Fruit fly (Drosophila melanogaster) whole organism, embryonic: ENCODE measurements around the gene neb.

Source experiments
- CG9797 ChIP-seq: fragments of 200-800 bp; sonication (Bioruptor generic); optimal IDR thresholded peaks from 3 replicates; lab custom pipeline; 2018; ENCODE audit warnings: missing biosample characterization, mild to moderate bottlenecking, missing genetic modification characterization
- kay ChIP-seq: fragments of 200-800 bp; sonication (Bioruptor generic); optimal IDR thresholded peaks from 2 replicates; lab custom pipeline; 2016; ENCODE audit warnings: missing biosample characterization, missing genetic modification characterization
- vvl ChIP-seq: fragments of 200-800 bp; sonication (Bioruptor generic); IDR thresholded peaks from 2 replicates; pipeline ENCODE4 v1.3.6; 2022; ENCODE audit warnings: missing biosample characterization, missing genetic modification characterization

- no peak for TF ChIP-seq kay (GFP tag; lab: Kevin White, UChicago)
- TF ChIP-seq CG9797 (GFP tag; lab: Kevin White, UChicago) = no peak
- no peak for TF ChIP-seq vvl (GFP tag; lab: Robert Waterston, UW)
Measured at dm6 chr2L:20051172-20051893, 24.2 kb upstream of the neb start.
